Fruit fly (Drosophila melanogaster) whole organism, embryonic: ENCODE results near the gene Cad88C.

ENCODE experiments used
- CG10209 ChIP-seq: fragments of 200-800 bp; sonication (Bioruptor generic); optimal IDR thresholded peaks from 3 replicates; lab custom pipeline; 2017; ENCODE audit warnings: missing biosample characterization, mild to moderate bottlenecking, missing genetic modification characterization, missing genetic modification reagents
- CG10267 ChIP-seq: fragments of 200-800 bp; sonication (Bioruptor generic); optimal IDR thresholded peaks from 2 replicates; lab custom pipeline; 2018; ENCODE audit warnings: missing biosample characterization, mild to moderate bottlenecking, missing genetic modification characterization, moderate library complexity
- CG10959 ChIP-seq: fragments of 200-800 bp; sonication (Bioruptor generic); IDR thresholded peaks from 2 replicates; pipeline ENCODE4 v1.3.6; 2022; ENCODE audit warnings: missing biosample characterization, missing genetic modification characterization
- CG10979 ChIP-seq: fragments of 200-800 bp; sonication (Bioruptor generic); optimal IDR thresholded peaks from 2 replicates; lab custom pipeline; 2018; ENCODE audit warnings: missing biosample characterization, mild to moderate bottlenecking, missing genetic modification characterization, moderate library complexity
- CG13775 ChIP-seq: fragments of 200-800 bp; sonication (Bioruptor generic); optimal IDR thresholded peaks from 3 replicates; lab custom pipeline; 2017; ENCODE audit warnings: missing biosample characterization, mild to moderate bottlenecking, missing genetic modification characterization
- CG14710 ChIP-seq: fragments of 200-800 bp; sonication (Bioruptor generic); optimal IDR thresholded peaks from 3 replicates; lab custom pipeline; 2019; ENCODE audit warnings: missing biosample characterization, mild to moderate bottlenecking, missing genetic modification characterization, moderate library complexity
- CG15696 ChIP-seq: fragments of 200-800 bp; sonication (Bioruptor generic); optimal IDR thresholded peaks from 2 replicates; lab custom pipeline; 2019; ENCODE audit warnings: missing biosample characterization, mild to moderate bottlenecking, missing genetic modification characterization, moderate library complexity
- CG1603 ChIP-seq: fragments of 200-800 bp; sonication (Bioruptor generic); optimal IDR thresholded peaks from 2 replicates; lab custom pipeline; 2019; ENCODE audit warnings: missing biosample characterization, mild to moderate bottlenecking, missing genetic modification characterization, moderate library complexity
- CG17829 ChIP-seq: fragments of 200-800 bp; optimal IDR thresholded peaks from 2 replicates; lab custom pipeline; 2019; ENCODE audit warnings: missing biosample characterization, mild to moderate bottlenecking, missing genetic modification characterization, moderate library complexity
- CG2712 ChIP-seq: fragments of 200-800 bp; optimal IDR thresholded peaks from 3 replicates; lab custom pipeline; 2019; ENCODE audit warnings: missing biosample characterization, mild to moderate bottlenecking, missing genetic modification characterization, moderate library complexity
- CG4360 ChIP-seq: fragments of 200-800 bp; sonication (Bioruptor generic); IDR thresholded peaks from 2 replicates; pipeline ENCODE4 v1.3.6; 2022; ENCODE audit warnings: missing biosample characterization, missing genetic modification characterization
- CG4404 ChIP-seq: fragments of 200-800 bp; sonication (Bioruptor generic); IDR thresholded peaks from 2 replicates; pipeline ENCODE4 v1.3.6; 2022; ENCODE audit warnings: missing biosample characterization, missing genetic modification characterization
- CG5180 ChIP-seq: fragments of 200-800 bp; sonication (Bioruptor generic); optimal IDR thresholded peaks from 3 replicates; lab custom pipeline; 2017; ENCODE audit warnings: missing biosample characterization, missing genetic modification characterization, mild to moderate bottlenecking, moderate library complexity, missing genetic modification reagents
- CG6689 ChIP-seq: fragments of 200-800 bp; sonication (Bioruptor generic); IDR thresholded peaks from 2 replicates; pipeline ENCODE4 v1.3.6; 2022; ENCODE audit warnings: missing biosample characterization, missing genetic modification characterization
- CG7556 ChIP-seq: fragments of 200-800 bp; sonication (Bioruptor generic); optimal IDR thresholded peaks from 2 replicates; lab custom pipeline; 2017; ENCODE audit warnings: missing biosample characterization, mild to moderate bottlenecking, missing genetic modification characterization
- CG8359 ChIP-seq: fragments of 200-800 bp; sonication (Bioruptor generic); optimal IDR thresholded peaks from 2 replicates; lab custom pipeline; 2017; ENCODE audit warnings: missing biosample characterization, mild to moderate bottlenecking, missing genetic modification characterization, borderline replicate concordance
- CG9727 ChIP-seq: fragments of 200-800 bp; sonication (Bioruptor generic); optimal IDR thresholded peaks from 3 replicates; lab custom pipeline; 2017; ENCODE audit warnings: missing biosample characterization, mild to moderate bottlenecking, missing genetic modification characterization
- D19A ChIP-seq: fragments of 200-800 bp; optimal IDR thresholded peaks from 3 replicates; lab custom pipeline; 2019; ENCODE audit warnings: missing biosample characterization, mild to moderate bottlenecking, missing genetic modification characterization, moderate library complexity
- Dad ChIP-seq: fragments of 200-800 bp; sonication (Bioruptor generic); optimal IDR thresholded peaks from 3 replicates; lab custom pipeline; 2016; ENCODE audit warnings: missing biosample characterization, missing genetic modification characterization
- Med ChIP-seq: fragments of 200-800 bp; sonication (Bioruptor generic); peaks from one replicate; lab custom pipeline; 2016; ENCODE audit warnings: missing biosample characterization, missing genetic modification characterization, mild to moderate bottlenecking, inconsistent platforms, moderate library complexity
- NC2α ChIP-seq: fragments of 200-800 bp; sonication (Bioruptor generic); optimal IDR thresholded peaks from 2 replicates; lab custom pipeline; 2016; ENCODE audit warnings: missing biosample characterization, missing genetic modification characterization
- Oli ChIP-seq: fragments of 200-800 bp; sonication (Bioruptor generic); optimal IDR thresholded peaks from 2 replicates; lab custom pipeline; 2018; ENCODE audit warnings: missing biosample characterization, mild to moderate bottlenecking, missing genetic modification characterization, moderate library complexity
- Rx ChIP-seq: fragments of 200-800 bp; sonication (Bioruptor generic); IDR thresholded peaks from 2 replicates; pipeline ENCODE4 v1.3.6; 2022; ENCODE audit warnings: missing biosample characterization, missing genetic modification characterization
- Vsx1 ChIP-seq: fragments of 200-800 bp; sonication (Bioruptor generic); optimal IDR thresholded peaks from 2 replicates; lab custom pipeline; 2017; ENCODE audit warnings: missing biosample characterization, mild to moderate bottlenecking, missing genetic modification characterization, missing genetic modification reagents
- Xbp1 ChIP-seq: fragments of 200-800 bp; sonication (Bioruptor generic); optimal IDR thresholded peaks from 3 replicates; lab custom pipeline; 2016; ENCODE audit warnings: missing biosample characterization, mild to moderate bottlenecking, missing genetic modification characterization
- Xrp1 ChIP-seq: fragments of 200-800 bp; sonication (Bioruptor generic); IDR thresholded peaks from 2 replicates; pipeline ENCODE4 v1.3.6; 2022; ENCODE audit warnings: missing biosample characterization, missing genetic modification characterization
- ara ChIP-seq: fragments of 200-800 bp; sonication (Bioruptor generic); IDR thresholded peaks from 2 replicates; pipeline ENCODE4 v1.3.6; 2022; ENCODE audit warnings: missing biosample characterization, missing genetic modification characterization
- ato ChIP-seq: fragments of 200-800 bp; sonication (Bioruptor generic); IDR thresholded peaks from 2 replicates; pipeline ENCODE4 v1.3.6; 2022; ENCODE audit warnings: missing biosample characterization, missing genetic modification characterization; ENCODE audit not compliant: partially characterized antibody
- bcd ChIP-seq: fragments of 200-800 bp; sonication (Bioruptor generic); optimal IDR thresholded peaks from 2 replicates; lab custom pipeline; 2017; ENCODE audit warnings: missing biosample characterization, mild to moderate bottlenecking, missing genetic modification characterization
- bsh ChIP-seq, 2 experiments: fragments of 200-800 bp; sonication (Bioruptor generic); optimal IDR thresholded peaks; 2 replicates each; lab custom pipeline; 2017 to 2018; ENCODE audit warnings: mild to moderate bottlenecking in 2 of 2, missing biosample characterization in 2 of 2, missing genetic modification characterization in 2 of 2, moderate library complexity in 1 of 2
- cad ChIP-seq: fragments of >200 bp; optimal IDR thresholded peaks from 2 replicates; lab custom pipeline; 2017; ENCODE audit warnings: missing biosample characterization, missing genetic modification characterization
- chif ChIP-seq, 2 experiments: fragments of 200-800 bp; sonication (Bioruptor generic); optimal IDR thresholded peaks; 3 replicates each; lab custom pipeline; 2016; ENCODE audit warnings: missing biosample characterization in 2 of 2, missing genetic modification characterization in 2 of 2
- chn ChIP-seq: fragments of 200-800 bp; sonication (Bioruptor generic); optimal IDR thresholded peaks from 2 replicates; lab custom pipeline; 2016; ENCODE audit warnings: missing biosample characterization, missing genetic modification characterization
- ci ChIP-seq: fragments of 200-800 bp; sonication (Bioruptor generic); IDR thresholded peaks from 3 replicates; pipeline ENCODE4 v1.3.6; 2022; ENCODE audit warnings: missing biosample characterization, missing genetic modification characterization
- crol ChIP-seq: fragments of 200-800 bp; sonication (Bioruptor generic); IDR thresholded peaks from 2 replicates; pipeline ENCODE4 v1.3.6; 2022; ENCODE audit warnings: missing biosample characterization, missing genetic modification characterization
- dmrt11E ChIP-seq: fragments of 200-800 bp; sonication (Bioruptor generic); optimal IDR thresholded peaks from 3 replicates; lab custom pipeline; 2018; ENCODE audit warnings: missing biosample characterization, mild to moderate bottlenecking, missing genetic modification characterization, moderate library complexity
- gem ChIP-seq: fragments of 200-800 bp; sonication (Bioruptor generic); optimal IDR thresholded peaks from 2 replicates; lab custom pipeline; 2019; ENCODE audit warnings: missing biosample characterization, mild to moderate bottlenecking, missing genetic modification characterization, moderate library complexity
- lola ChIP-seq, 3 experiments: fragments of >200 bp in 2 of 3; fragments of 200-800 bp in 1 of 3; sonication (Bioruptor generic) in 1 of 3; optimal IDR thresholded peaks; 2 replicates each; lab custom pipeline; 2017 to 2019; ENCODE audit warnings: missing biosample characterization in 3 of 3, missing genetic modification characterization in 3 of 3, mild to moderate bottlenecking in 1 of 3, moderate library complexity in 1 of 3
- phol ChIP-seq: fragments of 200-800 bp; sonication (Bioruptor generic); optimal IDR thresholded peaks from 3 replicates; lab custom pipeline; 2018; ENCODE audit warnings: missing biosample characterization, mild to moderate bottlenecking, missing genetic modification characterization, moderate library complexity
- pnt ChIP-seq: fragments of 200-800 bp; sonication (Bioruptor generic); optimal IDR thresholded peaks from 3 replicates; lab custom pipeline; 2016; ENCODE audit warnings: missing biosample characterization, missing genetic modification characterization
- prd ChIP-seq, 3 experiments: fragments of >200 bp in 2 of 3; fragments of 200-800 bp in 1 of 3; sonication (Bioruptor generic) in 1 of 3; optimal IDR thresholded peaks in 2 of 3; IDR thresholded peaks in 1 of 3; 2 replicates in 2 of 3; 3 replicates in 1 of 3; pipeline versions ENCODE4 v1.3.6 to Lab custom; 2017 to 2022; ENCODE audit warnings: missing biosample characterization in 1 of 3, missing genetic modification characterization in 1 of 3
- row ChIP-seq: fragments of 200-800 bp; sonication (Bioruptor generic); IDR thresholded peaks from 3 replicates; pipeline ENCODE4 v1.3.6; 2022; ENCODE audit warnings: missing biosample characterization, missing genetic modification characterization
- sens ChIP-seq: fragments of 200-800 bp; sonication (Bioruptor generic); peaks from one replicate; lab custom pipeline; 2016; ENCODE audit warnings: missing biosample characterization, missing genetic modification characterization
- ssp ChIP-seq: fragments of 200-800 bp; sonication (Bioruptor generic); IDR thresholded peaks from 2 replicates; pipeline ENCODE4 v1.3.6; 2022; ENCODE audit warnings: missing biosample characterization, missing genetic modification characterization
- tin ChIP-seq: fragments of 200-800 bp; sonication (Bioruptor generic); optimal IDR thresholded peaks from 3 replicates; lab custom pipeline; 2016; ENCODE audit warnings: missing biosample characterization, missing genetic modification characterization
- tll ChIP-seq, 2 experiments: fragments of 200-800 bp in 1 of 2; fragments of >200 bp in 1 of 2; sonication (Bioruptor generic) in 1 of 2; optimal IDR thresholded peaks; 2 replicates each; lab custom pipeline; 2017 to 2019; ENCODE audit warnings: missing biosample characterization in 2 of 2, missing genetic modification characterization in 2 of 2, mild to moderate bottlenecking in 1 of 2, moderate library complexity in 1 of 2
- wor ChIP-seq: fragments of 200-800 bp; sonication (Bioruptor generic); IDR thresholded peaks from 2 replicates; pipeline ENCODE4 v1.3.6; 2022; ENCODE audit warnings: missing biosample characterization, missing genetic modification characterization
- zen ChIP-seq: fragments of 200-800 bp; sonication (Bioruptor generic); optimal IDR thresholded peaks from 3 replicates; lab custom pipeline; 2018; ENCODE audit warnings: missing biosample characterization, mild to moderate bottlenecking, missing genetic modification characterization, moderate library complexity
- zf30C ChIP-seq: fragments of 200-800 bp; sonication (Bioruptor generic); optimal IDR thresholded peaks from 3 replicates; lab custom pipeline; 2018; ENCODE audit warnings: missing biosample characterization, mild to moderate bottlenecking, missing genetic modification characterization

Gene Cad88C

DNA sequence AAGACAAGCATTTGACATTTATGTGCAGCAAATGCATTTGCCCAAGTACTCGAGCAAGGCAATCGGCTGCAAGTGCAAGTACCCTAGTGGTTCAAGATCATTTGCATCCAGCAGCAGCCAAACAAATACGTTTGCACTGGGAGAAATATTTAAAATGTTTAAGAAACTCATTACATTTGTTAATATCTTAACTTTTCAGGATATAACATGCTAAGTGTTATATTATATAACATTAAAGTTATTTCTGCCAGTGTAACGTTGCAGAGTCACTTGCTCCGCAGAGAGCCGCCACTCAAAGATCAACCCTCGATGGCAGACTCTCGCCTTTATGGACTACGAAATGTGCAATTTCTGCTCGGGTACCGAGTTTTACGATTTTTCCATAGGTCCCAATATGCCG is 40.8 kb upstream of the Cad88C start (continued):
- TF ChIP-seq CG10959 (peak; percentile 51), dmrt11E (tag; lab: Kevin White, UChicago) (peak; percentile 74), CG15696 (tag; lab: Kevin White, UChicago) (peak; percentile 75), ato (GFP tag; lab: Robert Waterston, UW) (no peak), CG10209 (peak; percentile 12), sens (GFP tag; lab: Kevin White, UChicago) (peak; percentile 90), Xrp1 (GFP tag; lab: Robert Waterston, UW) (peak; percentile 75), ara (GFP tag; lab: Robert Waterston, UW) (0 out of 2 replicates have a peak, but pooled peaks have one; percentile 28), row (peak; percentile 55), CG4404 (peak; percentile 56), CG13775 (peak; percentile 5), tll (GFP tag; optimal IDR thresholded peaks at IDR 0.05; lab: Kevin White, UChicago) (peak in 1 of 2 experiments; percentile 16), NC2α (GFP tag; lab: Kevin White, UChicago) (no peak), gem (peak; percentile 40), zf30C (GFP tag; lab: Kevin White, UChicago) (peak; percentile 94), chif (GFP tag; optimal IDR thresholded peaks at IDR 0.05; lab: Kevin White, UChicago) (peak; percentile 20 to 25), CG5180 (GFP tag; lab: Kevin White, UChicago) (no peak), crol (GFP tag; lab: Robert Waterston, UW) (peak; percentile 23; the same call in 1 of the 2 replicates), bcd (GFP tag; lab: Kevin White, UChicago) (no peak), CG14710 (peak; percentile 33), CG2712 (tag; lab: Kevin White, UChicago) (peak; percentile 62), Med (peak; percentile 60), ssp (GFP tag; lab: Robert Waterston, UW) (no peak), CG9727 (GFP tag; lab: Kevin White, UChicago) (peak; percentile 65), Xbp1 (GFP tag; lab: Kevin White, UChicago) (peak; percentile 4), phol (tag; lab: Kevin White, UChicago) (peak; percentile 27), CG6689 (GFP tag; lab: Robert Waterston, UW) (0 out of 2 replicates have a peak, but pooled peaks have one; percentile 25), pnt (GFP tag; lab: Kevin White, UChicago) (no peak), bsh (GFP tag; optimal IDR thresholded peaks at IDR 0.05; lab: Kevin White, UChicago) (peak in 1 of 2 experiments; percentile 37), Oli (tag; lab: Kevin White, UChicago) (no peak), CG1603 (tag; lab: Kevin White, UChicago) (peak; percentile 51), cad (GFP tag; lab: Kevin White, UChicago) (peak; percentile 21), tin (GFP tag; lab: Kevin White, UChicago) (peak; percentile 6), lola (GFP tag; optimal IDR thresholded peaks at IDR 0.05; lab: Kevin White, UChicago) (peak in 1 of 3 experiments; percentile 39), chn (GFP tag; lab: Kevin White, UChicago) (peak; percentile 0), ci (peak; percentile 27; the same call in 1 of the 3 replicates), D19A (tag; lab: Kevin White, UChicago) (peak; percentile 3), CG17829 (peak; percentile 39), CG8359 (GFP tag; lab: Kevin White, UChicago) (no peak), CG10979 (tag; lab: Kevin White, UChicago) (peak; percentile 61), Rx (GFP tag; lab: Robert Waterston, UW) (no peak), Vsx1 (no peak), prd (optimal IDR thresholded peaks at IDR 0.05; lab: Kevin White, UChicago) (no peak), prd (GFP tag; IDR thresholded peaks at IDR 0.05; lab: Robert Waterston, UW) (peak; percentile 69; the same call in 2 of the 3 replicates), CG7556 (GFP tag; lab: Kevin White, UChicago) (no peak), CG10267 (tag; lab: Kevin White, UChicago) (peak; percentile 17), CG4360 (GFP tag; lab: Robert Waterston, UW) (no peak), zen (tag; lab: Kevin White, UChicago) (peak; percentile 31), wor (GFP tag; lab: Robert Waterston, UW) (no peak), Dad (GFP tag; lab: Kevin White, UChicago) (no peak)
